Fruit fly (Drosophila melanogaster) whole organism, pupa: ENCODE measurements around the gene HIP-R.

Source experiments
- CG10348 ChIP-seq: fragments of 200-800 bp; sonication (Bioruptor generic); IDR thresholded peaks from 2 replicates; pipeline ENCODE4 v1.3.6; 2022; ENCODE audit warnings: missing biosample characterization, missing genetic modification characterization
- CG13204 ChIP-seq: fragments of 200-800 bp; sonication (Bioruptor generic); optimal IDR thresholded peaks from 2 replicates; lab custom pipeline; 2018; ENCODE audit warnings: missing biosample characterization, mild to moderate bottlenecking, missing genetic modification characterization, moderate library complexity
- CG9948 ChIP-seq: fragments of 200-800 bp; sonication (Bioruptor generic); optimal IDR thresholded peaks from 2 replicates; lab custom pipeline; 2018; ENCODE audit warnings: missing biosample characterization, mild to moderate bottlenecking, missing genetic modification characterization, moderate library complexity
- D1 ChIP-seq: fragments of 200-800 bp; sonication (Bioruptor generic); optimal IDR thresholded peaks from 2 replicates; lab custom pipeline; 2018; ENCODE audit warnings: missing biosample characterization, mild to moderate bottlenecking, missing genetic modification characterization, moderate library complexity

DNA sequence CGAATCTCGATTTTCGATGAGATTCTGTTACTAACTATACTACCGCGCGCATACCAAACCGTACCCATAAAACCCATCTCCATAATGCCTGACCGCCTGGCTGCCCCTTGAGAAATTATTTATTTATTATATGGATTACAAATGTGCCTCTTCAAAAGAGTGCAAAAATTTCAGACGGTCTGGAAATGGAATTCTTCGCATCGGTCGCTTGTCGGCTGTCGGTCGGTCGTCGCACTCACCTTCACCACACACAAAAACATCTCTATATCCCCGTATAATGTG, 47.1 kb upstream of the HIP-R start:
- TF ChIP-seq CG13204 (GFP tag; lab: Kevin White, UChicago) (no peak), D1 (tag; lab: Kevin White, UChicago) (no peak), CG9948 (tag; lab: Kevin White, UChicago) (no peak), CG10348 (no peak)
